Fruit fly (Drosophila melanogaster): Measurements from ENCODE around the gene CG14947.
A peak's percentile ranks its signal among the peaks of the same experiment; 100 is the strongest.

The CG14947 gene

DNA sequence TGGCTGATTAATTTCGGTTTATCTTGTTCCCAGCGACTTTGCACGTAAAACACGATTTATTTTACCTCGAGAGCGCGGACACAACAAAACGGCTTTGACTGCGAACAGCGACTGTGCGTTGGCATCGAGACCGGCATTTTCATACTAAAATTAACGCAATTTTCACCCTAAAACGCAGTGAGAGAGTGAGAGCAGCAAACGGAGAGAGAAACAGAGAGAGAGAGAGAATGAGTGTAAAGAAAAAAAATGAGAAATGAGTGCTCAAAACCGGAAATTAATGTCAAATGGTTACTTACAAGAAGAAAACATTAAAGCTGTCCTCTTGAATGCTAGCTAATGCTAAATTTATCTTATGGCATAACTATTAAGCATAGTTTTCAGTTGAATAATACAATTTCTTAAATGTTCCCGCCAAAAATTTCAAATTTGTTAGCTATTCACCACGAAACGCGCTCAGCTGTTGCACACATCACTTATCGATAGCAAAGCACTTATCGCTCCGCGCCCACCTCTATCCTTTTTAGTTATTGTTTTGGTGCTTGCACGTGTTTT is 20.0 kb upstream of the CG14947 start, which contains the start of the genes JhI-21, RpL7-like and CG34164:
TSS of gene JhI-21 (minus strand) at position 206 of the 552 bp plus-strand sequence.
TSS of gene RpL7-like (plus strand) at position 490 of the 552 bp plus-strand sequence.
TSS of gene CG34164 (plus strand) at position 512 of the 552 bp plus-strand sequence.
- TF ChIP-seq CG6276 (GFP tag; optimal IDR thresholded peaks at IDR 0.05) (no peak), Eip93F (GFP tag; optimal IDR thresholded peaks at IDR 0.05) (no peak), lz (GFP tag; optimal IDR thresholded peaks at IDR 0.05) (no peak), CG6854 (GFP tag; optimal IDR thresholded peaks at IDR 0.05) (peak; percentile 61), dac (GFP tag; optimal IDR thresholded peaks at IDR 0.05) (no peak), eg (GFP tag; IDR thresholded peaks at IDR 0.05) (no peak; the same call in 2 of the 3 replicates), CG8119 (GFP tag; IDR thresholded peaks at IDR 0.05) (peak; percentile 49; the same call in 2 of the 3 replicates), CG9139 (GFP tag; optimal IDR thresholded peaks at IDR 0.05) (no peak), achi (GFP tag; optimal IDR thresholded peaks at IDR 0.05) (peak; percentile 44), CG4318 (GFP tag; optimal IDR thresholded peaks at IDR 0.05) (no peak), Eip78C (GFP tag) (peak; percentile 77), Sox14 (GFP tag; optimal IDR thresholded peaks at IDR 0.05) (no peak), CG6792 (GFP tag; optimal IDR thresholded peaks at IDR 0.05) (peak; percentile 1), CG16779 (tag; optimal IDR thresholded peaks at IDR 0.05) (peak; percentile 61), CG15336 (GFP tag; IDR thresholded peaks at IDR 0.05) (peak; percentile 50; the same call in 1 of the 2 replicates), spab (GFP tag; optimal IDR thresholded peaks at IDR 0.05) (no peak), esn (GFP tag; optimal IDR thresholded peaks at IDR 0.05) (peak; percentile 40)

DNA sequence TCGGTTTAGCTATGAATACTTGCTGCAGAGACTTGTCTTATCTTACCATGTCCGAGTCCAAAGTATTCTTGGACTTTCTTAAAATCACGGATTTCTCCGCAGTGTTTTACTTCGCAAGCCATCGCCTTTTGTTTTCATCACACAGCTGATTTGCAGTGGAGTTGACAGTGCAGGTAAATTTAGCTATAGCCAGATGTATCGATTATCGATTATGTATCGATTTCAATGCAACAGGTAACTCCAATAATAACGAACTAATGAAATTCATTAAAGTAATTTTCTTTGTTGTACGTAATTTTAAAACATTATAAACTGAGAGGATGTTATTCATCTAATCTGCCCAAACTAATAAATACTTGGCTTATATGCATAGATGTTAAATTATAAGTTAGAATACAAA is 12.9 kb upstream of the CG14947 start, which contains the start of gene Rab3-GAP:
TSS of gene Rab3-GAP (minus strand) at position 150 of the 400 bp plus-strand sequence.
- TF ChIP-seq Sox102F (GFP tag; optimal IDR thresholded peaks at IDR 0.05) (no peak), Sox14 (GFP tag; optimal IDR thresholded peaks at IDR 0.05) (peak; percentile 62), Blimp-1 (GFP tag; optimal IDR thresholded peaks at IDR 0.05) (no peak), CG3032 (tag; optimal IDR thresholded peaks at IDR 0.05) (peak; percentile 15), vri (GFP tag; optimal IDR thresholded peaks at IDR 0.05) (no peak), CG31627 (GFP tag; optimal IDR thresholded peaks at IDR 0.05) (peak; percentile 30), dsx (GFP tag; optimal IDR thresholded peaks at IDR 0.05; ENCODE audit: poor library complexity, severe bottlenecking) (no peak), fkh (GFP tag; optimal IDR thresholded peaks at IDR 0.05) (no peak), CG6854 (GFP tag; optimal IDR thresholded peaks at IDR 0.05) (peak; percentile 40), fd59A (GFP tag; optimal IDR thresholded peaks at IDR 0.05) (no peak), Ets21C (GFP tag; optimal IDR thresholded peaks at IDR 0.05) (peak; percentile 0), Eip78C (GFP tag) (peak; percentile 73), CG15336 (GFP tag; IDR thresholded peaks at IDR 0.05) (no peak), svp (GFP tag) (no peak), CG8119 (GFP tag; IDR thresholded peaks at IDR 0.05) (peak; percentile 22; the same call in 1 of the 3 replicates), CG11762 (GFP tag; optimal IDR thresholded peaks at IDR 0.05; ENCODE audit: insufficient read depth) (no peak), CG16779 (tag; optimal IDR thresholded peaks at IDR 0.05) (no peak), CG11902 (GFP tag; optimal IDR thresholded peaks at IDR 0.05) (no peak), CG6792 (GFP tag; optimal IDR thresholded peaks at IDR 0.05) (no peak), CG3919 (GFP tag; optimal IDR thresholded peaks at IDR 0.05) (no peak), CG8319 (GFP tag; optimal IDR thresholded peaks at IDR 0.05) (no peak), Ets96B (tag; optimal IDR thresholded peaks at IDR 0.05) (no peak), Eip93F (GFP tag; optimal IDR thresholded peaks at IDR 0.05) (no peak), CG10631 (GFP tag; optimal IDR thresholded peaks at IDR 0.05) (no peak), lz (GFP tag; optimal IDR thresholded peaks at IDR 0.05) (peak; percentile 35), CG4318 (GFP tag; optimal IDR thresholded peaks at IDR 0.05) (no peak), Met (GFP tag; optimal IDR thresholded peaks at IDR 0.05) (no peak), CG6163 (GFP tag; IDR thresholded peaks at IDR 0.05) (no peak; the same call in 2 of the 3 replicates), acj6 (GFP tag; optimal IDR thresholded peaks at IDR 0.05) (no peak), cyc (GFP tag; optimal IDR thresholded peaks at IDR 0.05) (no peak), Hr38 (GFP tag; optimal IDR thresholded peaks at IDR 0.05) (no peak), ss (GFP tag; optimal IDR thresholded peaks at IDR 0.05) (no peak), eg (GFP tag; IDR thresholded peaks at IDR 0.05) (peak; percentile 50; the same call in 1 of the 3 replicates), esn (GFP tag; optimal IDR thresholded peaks at IDR 0.05) (peak; percentile 70)

Measured in whole organism, prepupa.